Fruit fly (Drosophila melanogaster): Measurements from ENCODE around the gene ranshi.

ranshi gene

dm6 chr3R:8746354-8746753 lies 16.9 kb upstream of the ranshi start (continued):
- TF ChIP-seq ssp (GFP tag; IDR thresholded peaks at IDR 0.05): peak; percentile 30; the same call in 1 of the 2 replicates
- TF ChIP-seq gsb (GFP tag; IDR thresholded peaks at IDR 0.05): no peak
- no peak for TF ChIP-seq Dad (GFP tag; optimal IDR thresholded peaks at IDR 0.05)
- TF ChIP-seq wek (GFP tag; optimal IDR thresholded peaks at IDR 0.05): no peak
- TF ChIP-seq ham (GFP tag; IDR thresholded peaks at IDR 0.05): no peak
- no peak for TF ChIP-seq CG14965 (GFP tag; optimal IDR thresholded peaks at IDR 0.05; ENCODE audit: borderline replicate concordance)
- TF ChIP-seq CG10274 (GFP tag; optimal IDR thresholded peaks at IDR 0.05): no peak
- no peak for TF ChIP-seq D (optimal IDR thresholded peaks at IDR 0.05)
- TF ChIP-seq D (GFP tag; optimal IDR thresholded peaks at IDR 0.05): peak; percentile 38
- no peak for TF ChIP-seq CG2199 (GFP tag; IDR thresholded peaks at IDR 0.05)
- no peak for TF ChIP-seq Gsc (GFP tag; IDR thresholded peaks at IDR 0.05)
- TF ChIP-seq Spps (tag; optimal IDR thresholded peaks at IDR 0.05): peak; percentile 64
- TF ChIP-seq CG4404 (GFP tag; IDR thresholded peaks at IDR 0.05): peak; percentile 52
- no peak for TF ChIP-seq gro (GFP tag; optimal IDR thresholded peaks at IDR 0.05)
- TF ChIP-seq nmo (GFP tag; optimal IDR thresholded peaks at IDR 0.05): peak; percentile 70
- peak; percentile 57 for TF ChIP-seq seq (GFP tag; IDR thresholded peaks at IDR 0.05)
- TF ChIP-seq H2.0 (GFP tag; IDR thresholded peaks at IDR 0.05): 0 out of 2 replicates have a peak, but pooled peaks have one; percentile 30
- TF ChIP-seq GATAe (GFP tag; conservative IDR thresholded peaks at IDR 0.05): no peak
- TF ChIP-seq CG7372 (GFP tag; IDR thresholded peaks at IDR 0.05): no peak
- TF ChIP-seq CG3281 (GFP tag; optimal IDR thresholded peaks at IDR 0.05): peak; percentile 38
- TF ChIP-seq CG7271 (tag; optimal IDR thresholded peaks at IDR 0.05): peak; percentile 88
- TF ChIP-seq hth (optimal IDR thresholded peaks at IDR 0.05): no peak
- no peak for TF ChIP-seq Bdp1 (GFP tag; optimal IDR thresholded peaks at IDR 0.05)
- TF ChIP-seq CG4707 (GFP tag; optimal IDR thresholded peaks at IDR 0.05): peak; percentile 28
- no peak for TF ChIP-seq gfzf (GFP tag; optimal IDR thresholded peaks at IDR 0.05)
- no peak for TF ChIP-seq zen2 (GFP tag; IDR thresholded peaks at IDR 0.05; ENCODE audit: partially characterized antibody)
- no peak for TF ChIP-seq Dip3 (GFP tag; optimal IDR thresholded peaks at IDR 0.05)
- TF ChIP-seq CG6654 (GFP tag; optimal IDR thresholded peaks at IDR 0.05): no peak
- TF ChIP-seq CG7928 (GFP tag; optimal IDR thresholded peaks at IDR 0.05): no peak
- TF ChIP-seq BEAF-32 (GFP tag; optimal IDR thresholded peaks at IDR 0.05): no peak
- TF ChIP-seq scrt (GFP tag; optimal IDR thresholded peaks at IDR 0.05): no peak
- peak; percentile 65 for TF ChIP-seq gsb-n (tag; optimal IDR thresholded peaks at IDR 0.05)
- TF ChIP-seq CG11504 (tag; optimal IDR thresholded peaks at IDR 0.05): peak; percentile 79
- TF ChIP-seq Antp (GFP tag; optimal IDR thresholded peaks at IDR 0.05): no peak
- TF ChIP-seq Ssrp (tag; optimal IDR thresholded peaks at IDR 0.05): peak; percentile 72
- TF ChIP-seq crp (GFP tag; optimal IDR thresholded peaks at IDR 0.05): no peak
- TF ChIP-seq CG2202 (tag; optimal IDR thresholded peaks at IDR 0.05): no peak
- TF ChIP-seq Hand (GFP tag; optimal IDR thresholded peaks at IDR 0.05): no peak
- peak; percentile 56; the same call in 1 of the 2 replicates for TF ChIP-seq Ptx1 (GFP tag; IDR thresholded peaks at IDR 0.05)
- TF ChIP-seq E2f2 (GFP tag; IDR thresholded peaks at IDR 0.05): peak; percentile 37; the same call in 1 of the 2 replicates
- TF ChIP-seq Dek (tag; optimal IDR thresholded peaks at IDR 0.05): peak; percentile 37
- no peak for TF ChIP-seq btn (GFP tag; optimal IDR thresholded peaks at IDR 0.05)
- no peak for TF ChIP-seq CG11723 (GFP tag; optimal IDR thresholded peaks at IDR 0.05)
- TF ChIP-seq HLH4C (GFP tag; IDR thresholded peaks at IDR 0.05; ENCODE audit: partially characterized antibody): no peak
- TF ChIP-seq CG9876 (GFP tag; optimal IDR thresholded peaks at IDR 0.05): no peak
- no peak for TF ChIP-seq CG3838 (GFP tag; optimal IDR thresholded peaks at IDR 0.05)
- TF ChIP-seq CG14860 (GFP tag; IDR thresholded peaks at IDR 0.05; ENCODE audit: partially characterized antibody): no peak
- peak; percentile 11 for TF ChIP-seq CG10654 (GFP tag; optimal IDR thresholded peaks at IDR 0.05)
- no peak for TF ChIP-seq CG8359 (GFP tag; optimal IDR thresholded peaks at IDR 0.05; ENCODE audit: borderline replicate concordance)
- TF ChIP-seq CG7357 (GFP tag; IDR thresholded peaks at IDR 0.05): no peak
- TF ChIP-seq ash1 (GFP tag; optimal IDR thresholded peaks at IDR 0.05): no peak

Measured in whole organism, embryonic.